Worm (Caenorhabditis elegans) whole organism, L1 larva: ENCODE results near the gene F43G6.16.

Experiments used
- C16A3.4 ChIP-seq: fragments of 150-350 bp; optimal IDR thresholded peaks from 2 replicates; lab custom pipeline; 2014; ENCODE audit warnings: missing biosample characterization, missing genetic modification characterization
- F16B12.6 ChIP-seq: fragments of 150-350 bp; optimal IDR thresholded peaks from 2 replicates; lab custom pipeline; 2014; ENCODE audit warnings: missing biosample characterization, missing genetic modification characterization
- alr-1 ChIP-seq: fragments of 200-800 bp; sonication (Bioruptor generic); optimal IDR thresholded peaks from 2 replicates; lab custom pipeline; 2018; ENCODE audit warnings: borderline replicate concordance, mild to moderate bottlenecking, missing genetic modification characterization, missing compliant biosample characterization
- aly-2 ChIP-seq: fragments of 150-350 bp; optimal IDR thresholded peaks from 2 replicates; lab custom pipeline; 2014; ENCODE audit warnings: missing biosample characterization, missing genetic modification characterization
- ama-1 ChIP-seq: fragments of 150-350 bp; optimal IDR thresholded peaks from 2 replicates; lab custom pipeline; 2014
- blmp-1 ChIP-seq: fragments of 150-350 bp; optimal IDR thresholded peaks from 2 replicates; lab custom pipeline; 2014; ENCODE audit warnings: missing biosample characterization, missing genetic modification characterization
- ceh-82 ChIP-seq, 3 experiments: fragments of 150-350 bp in 1 of 3; sonication (generic microtip) in 2 of 3; optimal IDR thresholded peaks; 2 replicates each; lab custom pipeline; 2014 to 2017; ENCODE audit warnings: missing biosample characterization in 3 of 3, missing genetic modification characterization in 3 of 3
- ces-1 ChIP-seq: fragments of 150-350 bp; optimal IDR thresholded peaks from 2 replicates; lab custom pipeline; 2014; ENCODE audit warnings: missing biosample characterization, missing genetic modification reagents, missing genetic modification characterization
- efl-1 ChIP-seq, 4 experiments: fragments of 150-350 bp; optimal IDR thresholded peaks in 3 of 4; peaks in 1 of 4; 1 replicate in 1 of 4; 2 replicates in 3 of 4; lab custom pipeline; 2014; ENCODE audit warnings: missing biosample characterization in 2 of 4, missing genetic modification characterization in 2 of 4, missing genetic modification reagents in 2 of 4
- egl-13 ChIP-seq: sonication (generic microtip); optimal IDR thresholded peaks from 2 replicates; lab custom pipeline; 2016; ENCODE audit warnings: missing genotype, missing genetic modification reagents, missing genetic modification characterization, missing compliant biosample characterization
- egl-27 ChIP-seq, 2 experiments: fragments of 150-350 bp in 1 of 2; sonication (generic microtip); optimal IDR thresholded peaks; 3 replicates each; lab custom pipeline; 2017 to 2018; ENCODE audit warnings: missing biosample characterization in 2 of 2, missing genetic modification characterization in 2 of 2, missing genetic modification reagents in 2 of 2
- elt-3 ChIP-seq, 6 experiments: fragments of 150-350 bp in 1 of 6; sonication (generic microtip); optimal IDR thresholded peaks; 2 replicates each; lab custom pipeline; 2017 to 2018; ENCODE audit warnings: missing biosample characterization in 6 of 6, missing genetic modification characterization in 6 of 6, inconsistent platforms in 1 of 6
- ets-5 ChIP-seq: fragments of 200-800 bp; sonication (Bioruptor generic); IDR thresholded peaks from 2 replicates; pipeline ENCODE4 v1.3.6; 2022; ENCODE audit warnings: missing genetic modification characterization, missing compliant biosample characterization
- fkh-8 ChIP-seq: sonication (generic microtip); optimal IDR thresholded peaks from 2 replicates; lab custom pipeline; 2016; ENCODE audit warnings: mild to moderate bottlenecking, missing genetic modification characterization, missing compliant biosample characterization
- grh-1 ChIP-seq: fragments of 200-800 bp; sonication (Bioruptor generic); IDR thresholded peaks from 2 replicates; pipeline ENCODE4 v1.3.6; 2022; ENCODE audit warnings: missing genetic modification reagents, missing genetic modification characterization, missing compliant biosample characterization
- isw-1 ChIP-seq: fragments of 200-800 bp; sonication (Bioruptor generic); IDR thresholded peaks from 2 replicates; pipeline ENCODE4 v1.3.6; 2022; ENCODE audit warnings: missing genetic modification characterization, missing compliant biosample characterization
- jun-1 ChIP-seq: fragments of 150-350 bp; optimal IDR thresholded peaks from 2 replicates; lab custom pipeline; 2014; ENCODE audit warnings: missing biosample characterization, missing genetic modification reagents, missing genetic modification characterization
- lin-13 ChIP-seq: fragments of 150-350 bp; optimal IDR thresholded peaks from 2 replicates; lab custom pipeline; 2014; ENCODE audit warnings: missing biosample characterization, missing genetic modification reagents, missing genetic modification characterization
- lin-14 ChIP-seq: fragments of 200-800 bp; sonication (Bioruptor generic); optimal IDR thresholded peaks from 2 replicates; lab custom pipeline; 2018; ENCODE audit warnings: mild to moderate bottlenecking, missing genetic modification characterization, moderate library complexity, missing compliant biosample characterization
- lsy-2 ChIP-seq, 2 experiments: fragments of 150-350 bp; optimal IDR thresholded peaks; 2 replicates each; lab custom pipeline; 2014; ENCODE audit warnings: missing biosample characterization in 2 of 2, missing genetic modification characterization in 2 of 2
- mdl-1 ChIP-seq, 2 experiments: fragments of 150-350 bp; optimal IDR thresholded peaks; 2 replicates each; lab custom pipeline; 2014 to 2017; ENCODE audit warnings: missing biosample characterization in 2 of 2, missing genetic modification characterization in 2 of 2, inconsistent platforms in 1 of 2
- mep-1 ChIP-seq: fragments of 150-350 bp; optimal IDR thresholded peaks from 2 replicates; lab custom pipeline; 2014; ENCODE audit warnings: missing biosample characterization, missing genetic modification characterization
- nhr-11 ChIP-seq: fragments of 150-350 bp; optimal IDR thresholded peaks from 2 replicates; lab custom pipeline; 2014; ENCODE audit warnings: missing biosample characterization, missing genetic modification characterization
- nhr-19 ChIP-seq: fragments of 200-800 bp; sonication (Bioruptor generic); conservative IDR thresholded peaks from 2 replicates; pipeline ENCODE4 v1.3.6; 2022; ENCODE audit warnings: missing genetic modification characterization, missing compliant biosample characterization
- nhr-20 ChIP-seq: sonication (generic microtip); optimal IDR thresholded peaks from 2 replicates; lab custom pipeline; 2016; ENCODE audit warnings: mild to moderate bottlenecking, missing genetic modification characterization, missing compliant biosample characterization
- nhr-237 ChIP-seq: fragments of 150-350 bp; optimal IDR thresholded peaks from 2 replicates; lab custom pipeline; 2014; ENCODE audit warnings: missing biosample characterization, missing genetic modification characterization
- nhr-47 ChIP-seq: sonication (generic microtip); optimal IDR thresholded peaks from 2 replicates; lab custom pipeline; 2016; ENCODE audit warnings: mild to moderate bottlenecking, missing genetic modification characterization, moderate library complexity, missing compliant biosample characterization
- nhr-71 ChIP-seq: sonication (generic microtip); optimal IDR thresholded peaks from 2 replicates; lab custom pipeline; 2016; ENCODE audit warnings: mild to moderate bottlenecking, missing genetic modification characterization, moderate library complexity, missing compliant biosample characterization
- nhr-77 ChIP-seq: fragments of 150-350 bp; optimal IDR thresholded peaks from 2 replicates; lab custom pipeline; 2014; ENCODE audit warnings: missing biosample characterization, missing genetic modification characterization
- nhr-84 ChIP-seq: sonication (generic microtip); optimal IDR thresholded peaks from 2 replicates; lab custom pipeline; 2017; ENCODE audit warnings: missing biosample characterization, missing genetic modification characterization
- nhr-85 ChIP-seq: sonication (generic microtip); peaks from one replicate; lab custom pipeline; 2016; ENCODE audit warnings: missing genetic modification characterization, inconsistent platforms, missing compliant biosample characterization
- nhr-90 ChIP-seq: sonication (generic microtip); optimal IDR thresholded peaks from 2 replicates; lab custom pipeline; 2016; ENCODE audit warnings: mild to moderate bottlenecking, missing genetic modification characterization, missing compliant biosample characterization; ENCODE audit not compliant: poor library complexity
- pax-3 ChIP-seq: fragments of 200-800 bp; sonication (Bioruptor generic); optimal IDR thresholded peaks from 2 replicates; lab custom pipeline; 2018; ENCODE audit warnings: mild to moderate bottlenecking, missing genetic modification characterization, moderate library complexity, missing compliant biosample characterization
- rnt-1 ChIP-seq: sonication (generic microtip); optimal IDR thresholded peaks from 2 replicates; lab custom pipeline; 2016; ENCODE audit warnings: mild to moderate bottlenecking, missing genetic modification characterization, moderate library complexity, missing compliant biosample characterization
- sox-4 ChIP-seq: sonication (generic microtip); optimal IDR thresholded peaks from 2 replicates; lab custom pipeline; 2016; ENCODE audit warnings: missing genetic modification characterization, missing compliant biosample characterization
- sup-37 ChIP-seq: fragments of 200-800 bp; sonication (Bioruptor generic); optimal IDR thresholded peaks from 2 replicates; lab custom pipeline; 2018; ENCODE audit warnings: mild to moderate bottlenecking, missing genetic modification characterization, missing compliant biosample characterization
- swsn-7 ChIP-seq: sonication (generic microtip); optimal IDR thresholded peaks from 2 replicates; lab custom pipeline; 2016; ENCODE audit warnings: missing genetic modification characterization, missing compliant biosample characterization
- tlp-1 ChIP-seq: fragments of 150-350 bp; optimal IDR thresholded peaks from 2 replicates; lab custom pipeline; 2014; ENCODE audit warnings: missing biosample characterization, missing genetic modification characterization
- unc-62 ChIP-seq: fragments of 150-350 bp; optimal IDR thresholded peaks from 2 replicates; lab custom pipeline; 2014; ENCODE audit warnings: missing biosample characterization, missing genetic modification reagents, missing genetic modification characterization
- unc-98 ChIP-seq: fragments of 200-800 bp; sonication (Bioruptor generic); IDR thresholded peaks from 2 replicates; pipeline ENCODE4 v1.3.6; 2022; ENCODE audit warnings: missing genetic modification characterization, missing compliant biosample characterization
- vab-15 ChIP-seq: sonication (generic microtip); optimal IDR thresholded peaks from 2 replicates; lab custom pipeline; 2017; ENCODE audit warnings: missing genotype, mild to moderate bottlenecking, missing genetic modification characterization, missing compliant biosample characterization
- zag-1 ChIP-seq: fragments of 150-350 bp; optimal IDR thresholded peaks from 2 replicates; lab custom pipeline; 2014; ENCODE audit warnings: missing biosample characterization, missing genetic modification characterization
- ztf-11 ChIP-seq, 2 experiments: sonication (generic microtip); optimal IDR thresholded peaks; 2 replicates each; lab custom pipeline; 2016 to 2017; ENCODE audit warnings: missing genetic modification characterization in 2 of 2, missing biosample characterization in 1 of 2, missing compliant biosample characterization in 1 of 2
- ztf-4 ChIP-seq: fragments of 150-350 bp; optimal IDR thresholded peaks from 2 replicates; lab custom pipeline; 2014; ENCODE audit warnings: missing biosample characterization, missing genetic modification characterization

The F43G6.16 gene

DNA sequence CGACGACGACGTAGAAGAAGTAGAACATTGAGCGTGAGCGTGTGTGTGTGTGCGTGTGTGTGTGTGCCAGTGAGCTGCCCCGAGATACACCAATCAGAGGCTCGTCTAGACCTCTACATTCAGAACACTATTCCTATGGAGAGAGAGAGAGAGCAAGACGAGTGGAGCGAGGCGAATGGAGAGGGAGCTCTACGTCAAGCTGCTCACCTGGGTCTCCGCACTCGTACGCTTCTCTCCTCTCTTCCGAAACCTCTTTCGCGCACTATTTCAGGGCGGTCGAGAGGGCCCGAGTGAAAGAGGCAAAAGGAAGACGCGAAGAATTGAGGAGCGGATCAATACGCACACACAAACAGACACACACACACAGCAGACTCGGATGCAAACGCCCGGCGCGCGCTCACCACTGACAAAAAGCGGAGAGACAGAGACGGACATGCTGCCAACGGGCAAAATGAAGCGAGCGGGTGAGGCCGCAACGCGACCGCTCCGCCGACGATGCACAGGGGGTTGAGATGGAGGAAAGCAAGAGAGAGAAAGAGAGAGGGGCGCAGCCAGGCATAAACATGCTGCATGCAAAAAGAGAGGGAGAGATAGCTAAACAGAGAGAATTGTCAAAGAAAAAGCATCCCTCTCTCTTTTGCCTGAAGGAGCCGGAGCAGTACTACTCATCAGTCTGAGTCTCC lies 32.8 kb downstream of the F43G6.16 start (continued):
- TF ChIP-seq unc-62 (GFP tag; lab: Kevin White, UChicago) (no peak), lin-14 (GFP tag; lab: Kevin White, UChicago) (peak; percentile 95), lsy-2 (tag; optimal IDR thresholded peaks at IDR 0.05; lab: Kevin White, UChicago) (peak; percentile 73 to 80), jun-1 (peak; percentile 69), ztf-11 (tag; optimal IDR thresholded peaks at IDR 0.05; lab: Kevin White, UChicago) (peak in 1 of 2 experiments; percentile 78), zag-1 (tag; lab: Kevin White, UChicago) (no peak), nhr-85 (tag; lab: Kevin White, UChicago) (peak; percentile 82)

DNA sequence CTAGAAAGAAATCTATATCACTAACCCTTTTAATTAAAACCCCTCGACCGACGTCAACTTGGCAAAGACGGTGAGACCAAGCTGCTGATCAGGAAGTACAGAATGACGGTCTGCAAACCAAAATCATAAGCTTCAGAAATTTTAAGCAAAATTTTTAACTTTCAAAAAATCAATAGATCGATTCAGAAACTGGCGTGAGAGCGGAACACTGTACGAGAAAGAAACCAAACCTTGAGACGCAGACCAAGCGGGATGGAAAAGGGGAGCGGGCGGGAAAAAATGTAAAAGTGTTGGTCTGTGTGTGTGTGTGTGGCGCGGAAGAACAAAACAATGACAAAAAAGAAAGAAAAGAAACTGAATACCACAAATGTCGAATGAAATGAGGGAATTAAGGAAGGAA lies 33.9 kb downstream of the F43G6.16 start, which contains the start of the genes F44E5.17 and gpb-1:
TSS of gene F44E5.17 (minus strand) at position 101 of the 400 bp plus-strand sequence.
TSS of gene gpb-1 (minus strand) at position 118 of the 400 bp plus-strand sequence.
- TF ChIP-seq lin-13 (GFP tag; lab: Kevin White, UChicago) (no peak), egl-27 (tag; optimal IDR thresholded peaks at IDR 0.05; lab: Kevin White, UChicago) (no peak), blmp-1 (tag; lab: Kevin White, UChicago) (peak; percentile 46), F16B12.6 (tag; lab: Kevin White, UChicago) (no peak), zag-1 (tag; lab: Kevin White, UChicago) (no peak), mdl-1 (tag; optimal IDR thresholded peaks at IDR 0.05; lab: Kevin White, UChicago) (no peak), efl-1 (optimal IDR thresholded peaks at IDR 0.05; lab: Kevin White, UChicago) (no peak), efl-1 (GFP tag; optimal IDR thresholded peaks at IDR 0.05 in 1 of 2; lab: Kevin White, UChicago) (peak in 1 of 2 experiments; percentile 27)

ce11 chrII:11747889-11748288 lies 34.5 kb downstream of the F43G6.16 start:
- TF ChIP-seq nhr-84 (no peak), isw-1 (GFP tag; lab: Robert Waterston, UW) (no peak), grh-1 (GFP tag; lab: Robert Waterston, UW) (no peak), mep-1 (tag; lab: Kevin White, UChicago) (peak; percentile 29), ces-1 (GFP tag; lab: Kevin White, UChicago) (no peak), aly-2 (no peak), F16B12.6 (tag; lab: Kevin White, UChicago) (peak; percentile 77), blmp-1 (tag; lab: Kevin White, UChicago) (no peak), lsy-2 (tag; optimal IDR thresholded peaks at IDR 0.05; lab: Kevin White, UChicago) (peak; percentile 85 to 94)

- TF ChIP-seq nhr-237 (tag; lab: Kevin White, UChicago) (no peak), unc-98 (GFP tag; lab: Robert Waterston, UW) (no peak), pax-3 (tag; lab: Kevin White, UChicago) (peak; percentile 74), sup-37 (GFP tag; lab: Kevin White, UChicago) (no peak), elt-3 (tag; optimal IDR thresholded peaks at IDR 0.05; lab: Kevin White, UChicago) (no peak), swsn-7 (tag; lab: Kevin White, UChicago) (peak; percentile 72), nhr-19 (GFP tag; lab: Robert Waterston, UW) (peak; percentile 43), ceh-82 (tag; optimal IDR thresholded peaks at IDR 0.05; lab: Kevin White, UChicago) (peak; percentile 42 to 78 (median 70)), nhr-77 (peak; percentile 70), alr-1 (tag; lab: Kevin White, UChicago) (no peak), sox-4 (tag; lab: Kevin White, UChicago) (peak; percentile 48), nhr-71 (tag; lab: Kevin White, UChicago) (peak; percentile 83), vab-15 (no peak), nhr-20 (peak; percentile 41), efl-1 (optimal IDR thresholded peaks at IDR 0.05; lab: Kevin White, UChicago) (peak; percentile 30 to 52), efl-1 (GFP tag; optimal IDR thresholded peaks at IDR 0.05 in 1 of 2; lab: Kevin White, UChicago) (peak in 1 of 2 experiments; percentile 64), C16A3.4 (peak; percentile 30), tlp-1 (tag; lab: Kevin White, UChicago) (no peak), ets-5 (GFP tag; lab: Robert Waterston, UW) (no peak), egl-13 (tag; lab: Kevin White, UChicago) (peak; percentile 69), nhr-47 (tag; lab: Kevin White, UChicago) (peak; percentile 77), ztf-11 (tag; optimal IDR thresholded peaks at IDR 0.05; lab: Kevin White, UChicago) (peak in 1 of 2 experiments; percentile 70), rnt-1 (tag; lab: Kevin White, UChicago) (no peak), nhr-90 (tag; lab: Kevin White, UChicago) (no peak), ztf-4 (peak; percentile 31), ces-1 (GFP tag; lab: Kevin White, UChicago) (no peak), nhr-11 (tag; lab: Kevin White, UChicago) (no peak), ama-1 (lab: Kevin White, UChicago) (no peak), fkh-8 (tag; lab: Kevin White, UChicago) (peak; percentile 92)
Observed at ce11 chrII:11746782-11747288, 35.6 kb downstream of the F43G6.16 start.
